Fruit fly (Drosophila melanogaster) whole organism, embryonic: ENCODE results near the gene CG10809.

ENCODE experiments used
- CG18599 ChIP-seq: fragments of 200-800 bp; sonication (Bioruptor generic); optimal IDR thresholded peaks from 3 replicates; lab custom pipeline; 2017; ENCODE audit warnings: missing biosample characterization, missing genetic modification characterization, mild to moderate bottlenecking, moderate library complexity, missing genetic modification reagents
- CG2678 ChIP-seq: fragments of 200-800 bp; sonication (Bioruptor generic); optimal IDR thresholded peaks from 3 replicates; lab custom pipeline; 2019; ENCODE audit warnings: missing biosample characterization, mild to moderate bottlenecking, missing genetic modification characterization, moderate library complexity
- CG31441 ChIP-seq: fragments of 200-800 bp; sonication (Bioruptor generic); IDR thresholded peaks from 2 replicates; pipeline ENCODE4 v1.3.6; 2022; ENCODE audit warnings: missing biosample characterization, missing genetic modification characterization
- CG33557 ChIP-seq: fragments of 200-800 bp; sonication (Bioruptor generic); optimal IDR thresholded peaks from 2 replicates; lab custom pipeline; 2019; ENCODE audit warnings: missing biosample characterization, mild to moderate bottlenecking, missing genetic modification characterization, moderate library complexity
- HLH54F ChIP-seq: fragments of 200-800 bp; sonication (Bioruptor generic); optimal IDR thresholded peaks from 3 replicates; lab custom pipeline; 2016; ENCODE audit warnings: missing biosample characterization, missing genetic modification characterization
- Mad ChIP-seq: fragments of 200-800 bp; sonication (Bioruptor generic); optimal IDR thresholded peaks from 2 replicates; lab custom pipeline; 2016; ENCODE audit warnings: missing biosample characterization, missing genetic modification characterization
- cwo ChIP-seq: fragments of 200-800 bp; sonication (Bioruptor generic); optimal IDR thresholded peaks from 3 replicates; lab custom pipeline; 2017; ENCODE audit warnings: missing biosample characterization, missing genetic modification characterization, mild to moderate bottlenecking, moderate library complexity, missing genetic modification reagents
- hkb ChIP-seq, 2 experiments: fragments of 200-800 bp in 1 of 2; fragments of >200 bp in 1 of 2; sonication (Bioruptor generic) in 1 of 2; IDR thresholded peaks in 1 of 2; optimal IDR thresholded peaks in 1 of 2; 2 replicates each; pipeline versions ENCODE4 v1.3.6 to Lab custom; 2017 to 2022; ENCODE audit warnings: missing biosample characterization in 1 of 2, missing genetic modification characterization in 1 of 2
- lola ChIP-seq, 3 experiments: fragments of >200 bp in 2 of 3; fragments of 200-800 bp in 1 of 3; sonication (Bioruptor generic) in 1 of 3; optimal IDR thresholded peaks; 2 replicates each; lab custom pipeline; 2017 to 2019; ENCODE audit warnings: missing biosample characterization in 3 of 3, missing genetic modification characterization in 3 of 3, mild to moderate bottlenecking in 1 of 3, moderate library complexity in 1 of 3
- nom ChIP-seq: fragments of 200-800 bp; sonication (Bioruptor generic); optimal IDR thresholded peaks from 2 replicates; lab custom pipeline; 2017; ENCODE audit warnings: missing biosample characterization, missing genetic modification characterization, mild to moderate bottlenecking, moderate library complexity, missing genetic modification reagents
- tgo ChIP-seq: fragments of 200-800 bp; sonication (Bioruptor generic); IDR thresholded peaks from 3 replicates; pipeline ENCODE4 v1.3.6; 2022; ENCODE audit warnings: missing biosample characterization, missing genetic modification characterization

DNA sequence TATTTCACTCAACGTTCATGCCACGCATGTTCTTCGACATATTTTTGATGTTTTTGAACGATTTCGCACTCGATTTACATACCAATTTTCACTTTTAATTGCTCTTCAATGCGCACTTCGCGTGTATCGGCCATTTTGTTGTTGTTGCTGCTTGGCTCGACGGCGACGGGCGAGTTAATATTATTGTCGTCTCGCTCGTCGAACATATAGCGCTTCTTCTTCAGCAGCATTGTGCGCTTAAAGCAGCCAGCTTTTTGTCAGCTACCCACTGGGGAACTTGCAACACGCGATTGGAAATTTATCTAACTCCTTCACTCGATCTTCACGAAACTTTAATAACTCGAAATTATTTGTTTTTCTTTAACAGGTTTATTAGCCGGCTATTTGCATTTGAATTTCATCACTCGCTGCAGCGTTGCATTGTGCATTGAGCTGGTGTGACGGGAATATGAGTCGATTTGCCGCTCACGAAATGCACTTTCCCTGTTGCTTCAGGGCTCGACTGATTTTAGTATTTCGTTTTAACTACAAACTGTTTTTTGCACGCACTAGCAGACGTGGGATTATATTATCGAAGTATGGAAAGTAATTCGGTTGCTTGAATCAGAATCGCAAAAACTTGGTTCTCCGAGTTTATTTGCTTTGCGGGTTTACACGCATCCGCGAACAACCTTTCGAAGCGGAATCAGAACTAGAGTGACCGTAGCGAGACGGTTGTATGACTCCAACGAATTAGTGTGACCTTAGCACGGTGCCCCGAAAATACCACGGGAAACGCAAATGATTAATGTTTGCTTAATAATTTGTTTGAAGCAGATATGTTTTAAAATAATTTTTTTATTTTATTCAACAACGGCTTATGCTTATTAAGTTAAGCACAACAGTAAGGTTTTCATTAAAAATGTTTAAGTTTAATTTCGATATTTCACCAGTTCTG, 4.8 kb downstream of the CG10809 start, which contains the start of gene RasGAP1:
- no peak for TF ChIP-seq CG18599 (GFP tag; lab: Kevin White, UChicago)
- no peak for TF ChIP-seq hkb (optimal IDR thresholded peaks at IDR 0.05; lab: Kevin White, UChicago)
- TF ChIP-seq hkb (GFP tag; IDR thresholded peaks at IDR 0.05; lab: Robert Waterston, UW), result no peak
- TF ChIP-seq HLH54F (GFP tag; lab: Kevin White, UChicago), result peak; percentile 4
- TF ChIP-seq Mad, result no peak
- TF ChIP-seq CG2678, result no peak
- TF ChIP-seq CG31441, result no peak
- TF ChIP-seq nom (GFP tag; lab: Kevin White, UChicago), result no peak
- TF ChIP-seq lola (GFP tag; optimal IDR thresholded peaks at IDR 0.05; lab: Kevin White, UChicago), result no peak
- TF ChIP-seq cwo (GFP tag; lab: Kevin White, UChicago), result no peak
- no peak for TF ChIP-seq tgo (GFP tag; lab: Robert Waterston, UW)
- TF ChIP-seq CG33557 (GFP tag; lab: Kevin White, UChicago), result no peak
